Worm (Caenorhabditis elegans) whole organism, young adult: ENCODE results near the gene lro-1.

Experiments
- B0035.1 ChIP-seq: sonication (generic microtip); optimal IDR thresholded peaks from 2 replicates; lab custom pipeline; 2016; ENCODE audit warnings: missing genetic modification characterization, mild to moderate bottlenecking, missing compliant biosample characterization, missing genotype, missing genetic modification reagents
- B0336.3 ChIP-seq: fragments of 200-800 bp; sonication (Bioruptor generic); IDR thresholded peaks from 2 replicates; pipeline ENCODE4 v1.3.6; 2022; ENCODE audit warnings: missing genetic modification characterization, missing compliant biosample characterization
- C17E4.6 ChIP-seq: fragments of 200-800 bp; sonication (Bioruptor generic); IDR thresholded peaks from 2 replicates; pipeline ENCODE4 v1.3.6; 2022; ENCODE audit warnings: missing genetic modification reagents, missing genetic modification characterization, missing compliant biosample characterization
- F10E7.11 ChIP-seq: sonication (generic microtip); optimal IDR thresholded peaks from 2 replicates; lab custom pipeline; 2017; ENCODE audit warnings: mild to moderate bottlenecking, missing genetic modification characterization, moderate library complexity, missing compliant biosample characterization
- F33H1.4 ChIP-seq: fragments of 200-800 bp; sonication (Bioruptor generic); IDR thresholded peaks from 2 replicates; pipeline ENCODE4 v1.3.6; 2022; ENCODE audit warnings: missing genetic modification reagents, missing genetic modification characterization, missing compliant biosample characterization
- K12H6.12 ChIP-seq: fragments of 200-800 bp; sonication (Bioruptor generic); optimal IDR thresholded peaks from 2 replicates; lab custom pipeline; 2018; ENCODE audit warnings: mild to moderate bottlenecking, missing genetic modification characterization, missing compliant biosample characterization
- Y53G8AR.9 ChIP-seq: fragments of 200-800 bp; sonication (Bioruptor generic); conservative IDR thresholded peaks from 2 replicates; pipeline ENCODE4 v1.3.6; 2022; ENCODE audit warnings: missing genetic modification reagents, missing genetic modification characterization, missing compliant biosample characterization
- Y56A3A.18 ChIP-seq: fragments of 200-800 bp; sonication (Bioruptor generic); IDR thresholded peaks from 2 replicates; pipeline ENCODE4 v1.3.6; 2022; ENCODE audit warnings: missing genetic modification reagents, missing genetic modification characterization, missing compliant biosample characterization
- Y67H2A.10 ChIP-seq: fragments of 200-800 bp; sonication (Bioruptor generic); conservative IDR thresholded peaks from 2 replicates; pipeline ENCODE4 v1.3.6; 2022; ENCODE audit warnings: missing genetic modification reagents, missing genetic modification characterization, missing compliant biosample characterization
- Y95B8A.8 ChIP-seq: fragments of 200-800 bp; sonication (Bioruptor generic); IDR thresholded peaks from 2 replicates; pipeline ENCODE4 v1.3.6; 2022; ENCODE audit warnings: missing genetic modification reagents, missing genetic modification characterization, missing compliant biosample characterization
- ZK185.1 ChIP-seq: sonication (generic microtip); optimal IDR thresholded peaks from 2 replicates; lab custom pipeline; 2016; ENCODE audit warnings: mild to moderate bottlenecking, missing genetic modification characterization, missing compliant biosample characterization; ENCODE audit not compliant: poor library complexity, severe bottlenecking
- ama-1 ChIP-seq, 3 experiments: fragments of 150-350 bp in 1 of 3; sonication (generic microtip) in 2 of 3; optimal IDR thresholded peaks; 2 replicates each; lab custom pipeline; 2014 to 2018; ENCODE audit warnings: missing biosample characterization in 2 of 3, missing genetic modification characterization in 2 of 3, missing genetic modification reagents in 2 of 3
- atf-7 ChIP-seq: sonication (generic microtip); optimal IDR thresholded peaks from 2 replicates; lab custom pipeline; 2017; ENCODE audit warnings: mild to moderate bottlenecking, missing genetic modification characterization, missing compliant biosample characterization
- attf-3 ChIP-seq: fragments of 200-800 bp; sonication (Bioruptor generic); conservative IDR thresholded peaks from 2 replicates; pipeline ENCODE4 v1.3.6; 2022; ENCODE audit warnings: missing genetic modification reagents, missing genetic modification characterization, missing compliant biosample characterization
- bed-1 ChIP-seq: fragments of 200-800 bp; sonication (Bioruptor generic); IDR thresholded peaks from 2 replicates; pipeline ENCODE4 v1.3.6; 2022; ENCODE audit warnings: missing genetic modification reagents, missing genetic modification characterization, missing compliant biosample characterization
- cebp-2 ChIP-seq: fragments of 200-800 bp; sonication (Bioruptor generic); IDR thresholded peaks from 2 replicates; pipeline ENCODE4 v1.3.6; 2022; ENCODE audit warnings: missing genetic modification characterization, missing compliant biosample characterization
- dpff-1 ChIP-seq: sonication (generic microtip); optimal IDR thresholded peaks from 2 replicates; lab custom pipeline; 2017; ENCODE audit warnings: mild to moderate bottlenecking, missing genetic modification characterization, missing compliant biosample characterization
- dpl-1 ChIP-seq: fragments of 150-350 bp; optimal IDR thresholded peaks from 2 replicates; lab custom pipeline; 2014; ENCODE audit warnings: missing biosample characterization, missing genetic modification reagents, missing genetic modification characterization
- efl-1 ChIP-seq: fragments of 150-350 bp; optimal IDR thresholded peaks from 2 replicates; lab custom pipeline; 2014; ENCODE audit warnings: missing biosample characterization, missing genetic modification reagents, missing genetic modification characterization
- egl-18 ChIP-seq: fragments of 200-800 bp; sonication (Bioruptor generic); IDR thresholded peaks from 2 replicates; pipeline ENCODE4 v1.3.6; 2022; ENCODE audit warnings: missing genetic modification reagents, missing genetic modification characterization, missing compliant biosample characterization
- egl-44 ChIP-seq: fragments of 200-800 bp; sonication (Bioruptor generic); IDR thresholded peaks from 2 replicates; pipeline ENCODE4 v1.3.6; 2022; ENCODE audit warnings: missing genetic modification reagents, missing genetic modification characterization, missing compliant biosample characterization
- ets-4 ChIP-seq: fragments of 200-800 bp; sonication (Bioruptor generic); optimal IDR thresholded peaks from 2 replicates; lab custom pipeline; 2018; ENCODE audit warnings: mild to moderate bottlenecking, missing genetic modification characterization, missing compliant biosample characterization
- him-1 ChIP-seq: sonication (generic microtip); optimal IDR thresholded peaks from 2 replicates; lab custom pipeline; 2016; ENCODE audit warnings: missing genotype, missing genetic modification reagents, missing genetic modification characterization, missing compliant biosample characterization
- hmg-1.2 ChIP-seq: fragments of 200-800 bp; sonication (Bioruptor generic); IDR thresholded peaks from 2 replicates; pipeline ENCODE4 v1.3.6; 2022; ENCODE audit warnings: missing genetic modification reagents, missing genetic modification characterization, missing compliant biosample characterization
- hrde-1 ChIP-seq: sonication (generic microtip); optimal IDR thresholded peaks from 2 replicates; lab custom pipeline; 2016; ENCODE audit warnings: missing genetic modification characterization, mild to moderate bottlenecking, missing compliant biosample characterization, moderate library complexity, missing genotype, missing genetic modification reagents, borderline replicate concordance
- lag-1 ChIP-seq: fragments of 200-800 bp; sonication (Bioruptor generic); IDR thresholded peaks from 2 replicates; pipeline ENCODE4 v1.3.6; 2022; ENCODE audit warnings: missing genetic modification reagents, missing genetic modification characterization, missing compliant biosample characterization
- let-607 ChIP-seq, 2 experiments: fragments of 200-800 bp in 1 of 2; sonication (Bioruptor generic) in 1 of 2; sonication (generic microtip) in 1 of 2; optimal IDR thresholded peaks; 2 replicates each; lab custom pipeline; 2016 to 2018; ENCODE audit warnings: mild to moderate bottlenecking in 2 of 2, missing compliant biosample characterization in 2 of 2, missing genetic modification characterization in 2 of 2, moderate library complexity in 2 of 2, missing genotype in 1 of 2
- lsl-1 ChIP-seq: fragments of 200-800 bp; sonication (Bioruptor generic); optimal IDR thresholded peaks from 2 replicates; lab custom pipeline; 2018; ENCODE audit warnings: mild to moderate bottlenecking, missing genetic modification characterization, moderate library complexity, missing compliant biosample characterization
- lsy-27 ChIP-seq: sonication (generic microtip); optimal IDR thresholded peaks from 2 replicates; lab custom pipeline; 2017; ENCODE audit warnings: missing genetic modification characterization, mild to moderate bottlenecking, missing compliant biosample characterization, antibody characterized with exemption, missing genotype, borderline replicate concordance; ENCODE audit not compliant: insufficient read depth
- madf-8 ChIP-seq: fragments of 200-800 bp; sonication (Bioruptor generic); conservative IDR thresholded peaks from 2 replicates; pipeline ENCODE4 v1.3.6; 2022; ENCODE audit warnings: missing genetic modification reagents, missing genetic modification characterization, missing compliant biosample characterization
- mcd-1 ChIP-seq: fragments of 200-800 bp; sonication (Bioruptor generic); IDR thresholded peaks from 2 replicates; pipeline ENCODE4 v1.3.6; 2022; ENCODE audit warnings: missing genetic modification reagents, missing genetic modification characterization, missing compliant biosample characterization
- mel-28 ChIP-seq: sonication (generic microtip); optimal IDR thresholded peaks from 2 replicates; lab custom pipeline; 2016; ENCODE audit warnings: borderline replicate concordance, mild to moderate bottlenecking, missing genetic modification characterization, missing compliant biosample characterization
- mes-4 ChIP-seq: sonication (generic microtip); optimal IDR thresholded peaks from 2 replicates; lab custom pipeline; 2016; ENCODE audit warnings: missing genotype, missing genetic modification characterization, missing compliant biosample characterization
- nfyb-1 ChIP-seq: fragments of 200-800 bp; sonication (Bioruptor generic); IDR thresholded peaks from 2 replicates; pipeline ENCODE4 v1.3.6; 2022; ENCODE audit warnings: missing genetic modification reagents, missing genetic modification characterization, missing compliant biosample characterization
- nhr-27 ChIP-seq: fragments of 200-800 bp; sonication (Bioruptor generic); optimal IDR thresholded peaks from 2 replicates; lab custom pipeline; 2018; ENCODE audit warnings: mild to moderate bottlenecking, missing genetic modification characterization, moderate library complexity, missing compliant biosample characterization
- nhr-80 ChIP-seq: sonication (generic microtip); optimal IDR thresholded peaks from 2 replicates; lab custom pipeline; 2016; ENCODE audit warnings: missing genetic modification characterization, missing compliant biosample characterization
- pha-4 ChIP-seq: fragments of 150-350 bp; sonication (generic microtip); optimal IDR thresholded peaks from 2 replicates; lab custom pipeline; 2014; ENCODE audit warnings: missing biosample characterization, missing genetic modification reagents, missing genetic modification characterization
- rcor-1 ChIP-seq: fragments of 200-800 bp; sonication (Bioruptor generic); IDR thresholded peaks from 2 replicates; pipeline ENCODE4 v1.3.6; 2022; ENCODE audit warnings: missing genetic modification reagents, missing genetic modification characterization, missing compliant biosample characterization
- repo-1 ChIP-seq: sonication (generic microtip); optimal IDR thresholded peaks from 2 replicates; lab custom pipeline; 2017; ENCODE audit warnings: mild to moderate bottlenecking, missing genetic modification characterization, missing compliant biosample characterization
- sdz-38 ChIP-seq: sonication (generic microtip); optimal IDR thresholded peaks from 2 replicates; lab custom pipeline; 2016; ENCODE audit warnings: missing genotype, missing genetic modification characterization, missing compliant biosample characterization
- sea-2 ChIP-seq: fragments of 200-800 bp; sonication (Bioruptor generic); IDR thresholded peaks from 2 replicates; pipeline ENCODE4 v1.3.6; 2022; ENCODE audit warnings: missing genetic modification characterization, missing compliant biosample characterization
- sptf-2 ChIP-seq: fragments of 200-800 bp; sonication (Bioruptor generic); optimal IDR thresholded peaks from 2 replicates; lab custom pipeline; 2018; ENCODE audit warnings: mild to moderate bottlenecking, missing genetic modification characterization, missing compliant biosample characterization
- tbp1 ChIP-seq: fragments of 200-800 bp; sonication (Bioruptor generic); optimal IDR thresholded peaks from 2 replicates; lab custom pipeline; 2018; ENCODE audit warnings: mild to moderate bottlenecking, missing genetic modification characterization, missing compliant biosample characterization
- ztf-18 ChIP-seq: sonication (generic microtip); optimal IDR thresholded peaks from 2 replicates; lab custom pipeline; 2016; ENCODE audit warnings: missing genotype, mild to moderate bottlenecking, missing genetic modification characterization, missing compliant biosample characterization

lro-1 gene

ce11 chrX:6286154-6286553 lies 14.3 kb downstream of the lro-1 start (continued):
- TF ChIP-seq let-607 (tag; optimal IDR thresholded peaks at IDR 0.05; lab: Kevin White, UChicago) (peak in 1 of 2 experiments; percentile 48), ztf-18 (peak; percentile 69), madf-8 (GFP tag; lab: Robert Waterston, UW) (no peak), Y56A3A.18 (peak; percentile 79), Y67H2A.10 (0 out of 2 replicates have a peak, but pooled peaks have one; percentile 16), pha-4 (no peak), mel-28 (no peak), ama-1 (optimal IDR thresholded peaks at IDR 0.05; lab: Kevin White, UChicago) (no peak), ama-1 (GFP tag; optimal IDR thresholded peaks at IDR 0.05; lab: Kevin White, UChicago) (peak; percentile 67 to 84), F10E7.11 (tag; lab: Kevin White, UChicago) (no peak), B0035.1 (tag; lab: Kevin White, UChicago) (peak; percentile 37), bed-1 (GFP tag; lab: Robert Waterston, UW) (no peak), egl-44 (GFP tag; lab: Robert Waterston, UW) (peak; percentile 86; the same call in 1 of the 2 replicates), C17E4.6 (GFP tag; lab: Robert Waterston, UW) (no peak), sea-2 (GFP tag; lab: Robert Waterston, UW) (peak; percentile 41; the same call in 1 of the 2 replicates), B0336.3 (no peak; the same call in 1 of the 2 replicates), repo-1 (tag; lab: Kevin White, UChicago) (no peak), Y95B8A.8 (GFP tag; lab: Robert Waterston, UW) (0 out of 2 replicates have a peak, but pooled peaks have one; percentile 27), Y53G8AR.9 (GFP tag; lab: Robert Waterston, UW) (no peak), sptf-2 (GFP tag; lab: Kevin White, UChicago) (peak; percentile 75), atf-7 (peak; percentile 59), nhr-27 (tag; lab: Kevin White, UChicago) (peak; percentile 16), efl-1 (GFP tag; lab: Kevin White, UChicago) (no peak), mcd-1 (GFP tag; lab: Robert Waterston, UW) (no peak; the same call in 1 of the 2 replicates), tbp1 (GFP tag; lab: Kevin White, UChicago) (peak; percentile 92), cebp-2 (GFP tag; lab: Robert Waterston, UW) (0 out of 2 replicates have a peak, but pooled peaks have one; percentile 88), K12H6.12 (tag; lab: Kevin White, UChicago) (no peak), rcor-1 (peak; percentile 60; the same call in 1 of the 2 replicates), nfyb-1 (GFP tag; lab: Robert Waterston, UW) (peak; percentile 79), dpl-1 (GFP tag; lab: Kevin White, UChicago) (no peak), lsy-27 (tag; lab: Kevin White, UChicago) (peak; percentile 65), lsl-1 (peak; percentile 3), hrde-1 (tag; lab: Kevin White, UChicago) (peak; percentile 74), ZK185.1 (tag; lab: Kevin White, UChicago) (peak; percentile 83), dpff-1 (tag; lab: Kevin White, UChicago) (no peak), F33H1.4 (GFP tag; lab: Robert Waterston, UW) (no peak), hmg-1.2 (GFP tag; lab: Robert Waterston, UW) (peak; percentile 63), nhr-80 (tag; lab: Kevin White, UChicago) (peak; percentile 32), lag-1 (GFP tag; lab: Robert Waterston, UW) (no peak), him-1 (tag; lab: Kevin White, UChicago) (peak; percentile 97), egl-18 (GFP tag; lab: Robert Waterston, UW) (0 out of 2 replicates have a peak, but pooled peaks have one; percentile 42), ets-4 (GFP tag; lab: Kevin White, UChicago) (no peak), attf-3 (GFP tag; lab: Robert Waterston, UW) (no peak), mes-4 (tag; lab: Kevin White, UChicago) (peak; percentile 43), sdz-38 (tag; lab: Kevin White, UChicago) (no peak)
